Worm (Caenorhabditis elegans) whole organism, midembryonic: ENCODE results near the gene ubxn-2.
"Not testable (repeated sequence)": the region's sequence is repeated elsewhere in the genome, so short reads cannot be mapped to it uniquely, and the experiment has no call there.

Experiments
- T22C8.4 ChIP-seq: fragments of 200-800 bp; sonication (Bioruptor generic); IDR thresholded peaks from 2 replicates; pipeline ENCODE4 v1.3.6; 2022; ENCODE audit warnings: missing genetic modification characterization, missing compliant biosample characterization
- cog-1 ChIP-seq: sonication (generic microtip); optimal IDR thresholded peaks from 2 replicates; lab custom pipeline; 2016; ENCODE audit warnings: missing genetic modification characterization, missing compliant biosample characterization
- flt-1 ChIP-seq: fragments of 200-800 bp; sonication (Bioruptor generic); IDR thresholded peaks from 2 replicates; pipeline ENCODE4 v1.3.6; 2022; ENCODE audit warnings: missing genetic modification characterization, missing compliant biosample characterization
- klf-2 ChIP-seq: fragments of 200-800 bp; sonication (Bioruptor generic); conservative IDR thresholded peaks from 2 replicates; pipeline ENCODE4 v1.3.6; 2022; ENCODE audit warnings: missing genetic modification reagents, missing genetic modification characterization, missing compliant biosample characterization
- med-1 ChIP-seq: sonication (generic microtip); optimal IDR thresholded peaks from 2 replicates; lab custom pipeline; 2017; ENCODE audit warnings: missing genetic modification characterization, mild to moderate bottlenecking, missing compliant biosample characterization, antibody characterized with exemption, missing genetic modification reagents; ENCODE audit not compliant: insufficient read depth
- ref-1 ChIP-seq: fragments of 200-800 bp; sonication (Bioruptor generic); conservative IDR thresholded peaks from 2 replicates; pipeline ENCODE4 v1.3.6; 2022; ENCODE audit warnings: missing genetic modification reagents, missing genetic modification characterization, missing compliant biosample characterization
- tab-1 ChIP-seq: fragments of 200-800 bp; sonication (Bioruptor generic); IDR thresholded peaks from 2 replicates; pipeline ENCODE4 v1.3.6; 2022; ENCODE audit warnings: missing genetic modification characterization, missing compliant biosample characterization
- ztf-23 ChIP-seq: fragments of 200-800 bp; sonication (Bioruptor generic); IDR thresholded peaks from 2 replicates; pipeline ENCODE4 v1.3.6; 2022; ENCODE audit warnings: missing genetic modification reagents, missing genetic modification characterization, missing compliant biosample characterization
- ztf-29 ChIP-seq: fragments of 200-800 bp; sonication (Bioruptor generic); IDR thresholded peaks from 2 replicates; pipeline ENCODE4 v1.3.6; 2022; ENCODE audit warnings: missing genetic modification reagents, missing genetic modification characterization, missing compliant biosample characterization

ubxn-2 gene

DNA sequence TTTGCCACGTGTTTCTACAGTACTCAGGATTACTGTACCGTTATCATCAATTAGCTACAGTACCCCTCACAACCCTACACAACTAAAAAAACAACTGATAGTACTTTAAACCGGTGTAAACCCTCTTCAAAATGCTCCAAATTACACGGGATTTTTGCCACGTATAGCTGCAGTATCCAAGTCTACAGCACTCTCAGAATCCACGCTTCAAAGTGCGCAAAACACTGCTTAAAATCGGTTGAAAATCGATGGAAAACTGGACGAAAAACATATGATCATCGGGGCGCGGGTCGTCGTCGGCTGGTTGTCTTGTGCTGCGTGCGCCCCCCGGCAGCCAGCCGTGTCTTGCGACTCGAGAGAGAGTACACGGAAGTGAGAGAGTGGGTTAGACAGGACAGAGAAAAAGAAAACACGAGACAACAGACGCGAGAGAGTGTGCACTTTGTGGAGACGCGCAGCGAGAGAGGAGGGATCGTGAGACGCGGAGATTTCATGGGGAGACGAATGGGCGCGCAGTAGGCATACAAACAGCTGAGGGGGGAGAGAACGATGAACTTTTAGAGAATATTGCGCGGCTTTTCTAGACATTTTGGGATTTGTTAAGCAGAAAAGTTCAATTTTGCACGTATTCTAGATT, 17.2 kb downstream of the ubxn-2 start:
- no peak for TF ChIP-seq T22C8.4 (GFP tag; lab: Robert Waterston, UW)
- peak; percentile 45; the same call in 1 of the 2 replicates for TF ChIP-seq flt-1

DNA sequence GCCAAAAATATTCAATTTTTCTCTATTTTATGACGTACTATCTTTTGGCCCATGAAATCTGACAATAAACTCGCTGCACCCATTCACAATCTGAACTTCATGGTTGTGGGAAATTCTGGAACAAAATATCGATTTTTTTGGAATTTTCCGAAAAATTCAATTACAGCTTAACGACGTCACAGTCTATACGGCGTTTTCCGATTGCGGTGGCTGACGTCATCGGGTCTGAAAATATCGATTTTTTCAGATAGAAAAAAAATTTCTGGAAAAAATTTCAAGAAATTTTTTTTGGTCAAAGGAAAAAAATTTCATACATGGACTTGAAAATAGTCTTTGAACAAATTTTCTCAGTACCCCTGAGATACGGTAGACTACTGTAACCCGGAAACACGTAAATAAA, 18.6 kb downstream of the ubxn-2 start, which contains the start of gene ubc-8:
Gene ubc-8 (minus strand): TSS at position 227 of the 400 bp plus-strand sequence.
- TF ChIP-seq T22C8.4 (GFP tag; lab: Robert Waterston, UW) (0 out of 2 replicates have a peak, but pooled peaks have one; percentile 40), med-1 (GFP tag; lab: Kevin White, UChicago) (no peak), ztf-29 (GFP tag; lab: Robert Waterston, UW) (no peak), tab-1 (GFP tag; lab: Robert Waterston, UW) (no peak)

DNA sequence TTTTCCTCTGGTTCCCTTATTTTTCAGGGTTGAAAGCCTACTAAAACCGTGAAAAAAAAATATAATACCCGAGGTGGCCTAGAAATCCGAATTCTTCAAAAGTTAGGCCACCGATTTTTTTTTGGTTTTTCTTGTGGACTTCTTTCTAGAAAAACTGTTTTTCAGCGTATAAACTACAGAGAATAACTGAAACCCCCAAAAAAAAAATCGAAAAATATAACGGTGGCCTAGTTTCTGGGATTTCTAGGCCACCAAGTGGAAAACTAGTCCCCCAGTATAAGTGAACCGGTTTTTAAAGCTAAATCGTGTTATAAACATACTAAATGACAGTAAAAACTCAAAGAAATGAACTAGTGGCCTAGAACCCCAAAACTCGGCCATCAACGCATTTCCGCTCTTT, 19.9 kb downstream of the ubxn-2 start:
- TF ChIP-seq med-1 (GFP tag; lab: Kevin White, UChicago) (no peak), klf-2 (GFP tag; lab: Robert Waterston, UW) (no peak), cog-1 (tag; lab: Kevin White, UChicago) (no peak), ztf-23 (GFP tag; lab: Robert Waterston, UW) (no peak), ref-1 (GFP tag; lab: Robert Waterston, UW) (no peak), tab-1 (GFP tag; lab: Robert Waterston, UW) (no peak), ztf-29 (GFP tag; lab: Robert Waterston, UW) (no peak)

DNA sequence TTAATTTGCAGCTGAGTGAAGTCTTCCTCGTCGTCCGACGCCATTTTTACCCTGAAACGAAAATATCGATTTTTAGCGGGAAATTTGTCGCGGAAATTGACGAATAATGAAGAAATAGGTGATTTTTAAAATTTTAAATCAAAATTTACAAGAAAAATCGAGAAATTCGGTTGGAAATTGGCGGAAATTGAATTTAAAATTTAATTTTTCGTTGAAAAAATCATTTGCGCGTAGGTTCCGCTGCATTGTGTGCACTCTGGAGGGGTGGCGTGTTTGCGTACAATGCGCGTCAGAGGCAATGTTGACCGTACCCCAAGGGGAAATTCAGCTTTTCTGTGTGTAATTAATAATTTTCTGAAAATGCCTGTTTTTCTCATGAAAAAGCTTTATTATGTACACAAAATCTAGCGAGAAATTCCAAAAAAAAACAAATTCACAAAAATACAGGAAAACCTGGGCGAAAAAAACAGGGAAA, 21.7 kb downstream of the ubxn-2 start, which contains the start of gene Y94H6A.5:
Gene Y94H6A.5 (minus strand): TSS at position 51 of the 475 bp plus-strand sequence.
- TF ChIP-seq tab-1 (GFP tag; lab: Robert Waterston, UW) = no peak
- no peak for TF ChIP-seq T22C8.4 (GFP tag; lab: Robert Waterston, UW)
- TF ChIP-seq ref-1 (GFP tag; lab: Robert Waterston, UW) = no peak
- TF ChIP-seq ztf-23 (GFP tag; lab: Robert Waterston, UW) = no peak

DNA sequence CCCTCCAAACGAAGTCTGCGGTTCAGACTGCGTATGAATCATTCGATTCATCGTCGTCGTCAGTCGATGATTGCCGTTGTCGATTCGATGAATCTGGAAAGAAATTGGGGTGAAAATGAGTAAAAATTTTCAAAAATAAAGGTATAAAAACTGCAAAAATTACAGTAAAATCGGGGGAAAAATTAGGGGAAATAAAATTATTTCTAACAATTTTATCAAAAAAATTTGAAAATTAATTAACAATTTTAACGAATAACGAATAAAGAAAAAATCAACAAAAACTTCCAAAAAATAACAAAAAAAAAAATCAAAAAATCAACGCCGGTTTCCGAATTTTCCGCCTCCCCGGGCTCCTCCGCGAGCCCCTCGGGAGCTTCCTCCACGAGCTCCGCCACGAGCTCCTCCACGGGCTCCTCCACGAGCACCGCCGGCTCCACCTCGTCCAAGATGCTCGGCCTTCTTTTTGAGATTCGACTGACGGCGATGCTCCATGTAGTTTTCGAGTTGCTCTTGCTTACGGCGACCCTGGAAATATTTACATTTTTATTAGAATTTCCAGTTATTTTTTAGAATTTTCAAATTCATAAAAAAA, 36.8 kb downstream of the ubxn-2 start, which contains the start of gene egrh-3:
Gene egrh-3 (minus strand): TSS at position 51 of the 592 bp plus-strand sequence.
- no peak for TF ChIP-seq ztf-29 (GFP tag; lab: Robert Waterston, UW)
- TF ChIP-seq T22C8.4 (GFP tag; lab: Robert Waterston, UW) = no peak
- no peak for TF ChIP-seq ref-1 (GFP tag; lab: Robert Waterston, UW)
- no peak for TF ChIP-seq ztf-23 (GFP tag; lab: Robert Waterston, UW)
- no peak for TF ChIP-seq med-1 (GFP tag; lab: Kevin White, UChicago)

DNA sequence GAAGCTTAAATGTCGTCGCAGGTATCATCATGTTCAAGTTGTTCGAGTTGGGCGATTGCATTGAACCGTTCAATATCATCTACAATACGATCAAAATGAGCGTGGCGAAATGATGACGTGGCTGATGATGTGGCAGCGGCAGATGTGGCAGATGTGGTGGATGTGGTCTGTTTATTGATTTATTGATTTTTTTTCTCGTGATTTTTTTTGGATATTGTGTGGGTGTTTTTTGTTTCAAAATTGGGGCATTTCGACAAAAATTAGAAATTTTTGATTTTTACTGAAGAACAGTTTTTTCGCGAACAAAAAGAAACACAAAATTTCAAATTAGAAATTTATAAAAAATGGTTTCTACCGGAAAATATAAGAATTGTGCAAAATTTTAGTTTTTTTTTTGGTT, 45.3 kb downstream of the ubxn-2 start:
- TF ChIP-seq cog-1 (tag; lab: Kevin White, UChicago) (no peak), ref-1 (GFP tag; lab: Robert Waterston, UW) (no peak), T22C8.4 (GFP tag; lab: Robert Waterston, UW) (peak; percentile 70)

DNA sequence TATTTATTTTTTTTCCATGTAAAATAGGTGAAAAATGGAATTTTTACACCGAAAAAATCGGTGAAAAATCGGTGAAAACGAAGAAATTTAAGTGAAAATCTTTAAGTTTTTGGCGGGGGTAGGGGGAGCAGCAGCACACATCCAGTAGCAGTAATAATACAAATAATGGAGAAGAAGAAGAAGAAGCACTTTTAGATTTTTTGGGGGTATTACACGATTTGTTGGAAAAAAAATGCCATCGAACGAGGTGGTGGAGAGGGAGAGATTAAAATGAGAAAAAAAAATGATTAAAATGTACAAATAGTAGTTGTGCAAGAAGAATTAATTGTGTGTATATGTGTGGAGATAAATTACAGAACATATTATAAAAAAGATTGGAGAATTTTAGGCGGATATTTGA, 47.5 kb downstream of the ubxn-2 start:
- TF ChIP-seq ztf-23 (GFP tag; lab: Robert Waterston, UW) = no peak
- no peak for TF ChIP-seq ref-1 (GFP tag; lab: Robert Waterston, UW)
- no peak for TF ChIP-seq cog-1 (tag; lab: Kevin White, UChicago)
- TF ChIP-seq ztf-29 (GFP tag; lab: Robert Waterston, UW) = no peak
- no peak for TF ChIP-seq T22C8.4 (GFP tag; lab: Robert Waterston, UW)
- no peak for TF ChIP-seq klf-2 (GFP tag; lab: Robert Waterston, UW)
- TF ChIP-seq med-1 (GFP tag; lab: Kevin White, UChicago) = no peak
- TF ChIP-seq tab-1 (GFP tag; lab: Robert Waterston, UW) = no peak
- TF ChIP-seq flt-1 = no peak

DNA sequence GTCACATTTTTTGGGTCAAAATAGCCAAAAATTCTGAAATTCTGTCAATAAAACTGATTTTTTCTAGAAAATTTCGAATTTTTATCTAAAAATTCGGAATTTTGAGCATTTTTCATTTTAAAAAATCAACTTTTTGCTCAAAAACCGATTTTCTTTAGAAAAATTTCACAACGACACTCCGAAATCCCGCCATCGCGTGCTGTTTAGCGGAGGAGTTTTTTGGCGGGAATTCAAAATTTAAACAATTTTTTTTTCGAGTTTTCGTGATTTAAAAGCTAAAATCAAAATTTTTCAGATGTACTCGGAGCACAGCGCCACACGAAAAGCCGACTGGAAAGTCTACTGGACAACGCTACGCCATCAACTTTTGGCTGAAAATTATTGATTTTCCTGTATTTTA, 47.9 kb downstream of the ubxn-2 start:
- TF ChIP-seq ref-1 (GFP tag; lab: Robert Waterston, UW) = no peak
- no peak for TF ChIP-seq flt-1
- TF ChIP-seq tab-1 (GFP tag; lab: Robert Waterston, UW) = no peak
- no peak for TF ChIP-seq klf-2 (GFP tag; lab: Robert Waterston, UW)
- no peak for TF ChIP-seq T22C8.4 (GFP tag; lab: Robert Waterston, UW)
- TF ChIP-seq ztf-29 (GFP tag; lab: Robert Waterston, UW) = no peak
- TF ChIP-seq ztf-23 (GFP tag; lab: Robert Waterston, UW) = no peak
- TF ChIP-seq cog-1 (tag; lab: Kevin White, UChicago) = no peak
- no peak for TF ChIP-seq med-1 (GFP tag; lab: Kevin White, UChicago)

DNA sequence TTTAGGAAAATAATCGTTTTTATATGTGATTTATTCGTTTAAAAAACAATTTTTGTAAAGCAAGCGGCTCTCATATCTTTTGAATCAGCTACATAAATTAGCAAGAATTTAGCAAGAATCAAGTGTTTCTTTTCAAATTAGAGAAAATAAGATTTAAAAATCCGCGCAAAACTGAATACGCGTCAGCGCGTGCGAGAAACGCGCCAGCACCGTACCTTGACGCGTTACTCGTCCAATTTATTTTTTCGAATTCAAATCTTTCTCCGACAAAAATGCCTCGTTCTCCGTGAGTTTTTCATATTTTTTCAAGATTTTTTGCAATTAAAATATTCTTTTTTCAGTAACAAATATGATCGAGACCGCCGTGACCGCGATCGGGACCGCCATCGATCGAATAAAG, 49.3 kb downstream of the ubxn-2 start, which contains the start of gene Y94H6A.3:
Gene Y94H6A.3 (plus strand): TSS at position 232 of the 400 bp plus-strand sequence.
- 0 out of 2 replicates have a peak, but pooled peaks have one; percentile 54 for TF ChIP-seq ztf-23 (GFP tag; lab: Robert Waterston, UW)
- no peak for TF ChIP-seq klf-2 (GFP tag; lab: Robert Waterston, UW)

DNA sequence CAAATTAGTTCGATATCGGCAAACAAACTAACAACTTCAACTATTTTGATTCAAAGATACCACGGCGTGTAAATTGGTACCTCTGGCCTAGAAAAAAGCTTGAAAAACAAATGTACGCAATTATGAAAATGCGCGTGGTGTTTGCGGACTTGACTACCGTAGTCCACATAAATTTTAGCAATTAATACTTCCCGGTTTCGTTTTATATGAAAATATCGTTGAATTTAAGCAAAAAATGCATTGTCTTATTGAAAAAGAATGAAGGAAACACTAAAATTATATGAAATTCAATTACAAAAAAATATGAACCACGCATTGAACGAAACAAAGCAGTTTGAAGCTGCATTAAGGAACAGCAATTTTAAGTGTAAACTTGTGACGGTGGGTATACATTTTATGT, 50.7 kb downstream of the ubxn-2 start, which contains the start of gene gpx-4:
Gene gpx-4 (minus strand): TSS at position 101 of the 400 bp plus-strand sequence.
- TF ChIP-seq cog-1 (tag; lab: Kevin White, UChicago); ztf-29 (GFP tag; lab: Robert Waterston, UW); flt-1: not testable (repeated sequence)
